Worm (Caenorhabditis elegans) whole organism, early embryonic: ENCODE results near the gene ceh-20.

ENCODE experiments used
- B0310.2 ChIP-seq: sonication (generic microtip); optimal IDR thresholded peaks from 2 replicates; lab custom pipeline; 2016; ENCODE audit warnings: mild to moderate bottlenecking, missing genetic modification characterization, missing compliant biosample characterization
- F13C5.2 ChIP-seq: sonication (generic microtip); optimal IDR thresholded peaks from 2 replicates; lab custom pipeline; 2017; ENCODE audit warnings: mild to moderate bottlenecking, missing genetic modification characterization, inconsistent platforms, missing compliant biosample characterization
- aly-1 ChIP-seq: sonication (generic microtip); optimal IDR thresholded peaks from 2 replicates; lab custom pipeline; 2016; ENCODE audit warnings: missing genetic modification characterization, missing compliant biosample characterization
- ama-1 ChIP-seq: fragments of 150-350 bp; optimal IDR thresholded peaks from 2 replicates; lab custom pipeline; 2014
- ceh-36 ChIP-seq: sonication (generic microtip); optimal IDR thresholded peaks from 2 replicates; lab custom pipeline; 2016; ENCODE audit warnings: missing genetic modification characterization, inconsistent platforms, missing compliant biosample characterization
- ets-7 ChIP-seq: sonication (generic microtip); optimal IDR thresholded peaks from 2 replicates; lab custom pipeline; 2016; ENCODE audit warnings: missing genotype, missing genetic modification characterization, missing compliant biosample characterization
- flt-1 ChIP-seq: fragments of 200-800 bp; sonication (Bioruptor generic); IDR thresholded peaks from 2 replicates; pipeline ENCODE4 v1.3.6; 2022; ENCODE audit warnings: missing genetic modification characterization, missing compliant biosample characterization
- hmbx-1 ChIP-seq: sonication (generic microtip); optimal IDR thresholded peaks from 2 replicates; lab custom pipeline; 2016; ENCODE audit warnings: mild to moderate bottlenecking, missing genetic modification characterization, missing compliant biosample characterization
- hnd-1 ChIP-seq: sonication (generic microtip); optimal IDR thresholded peaks from 2 replicates; lab custom pipeline; 2016; ENCODE audit warnings: missing genetic modification characterization, missing compliant biosample characterization
- scrt-1 ChIP-seq: fragments of 200-800 bp; sonication (Bioruptor generic); IDR thresholded peaks from 2 replicates; pipeline ENCODE4 v1.3.6; 2022; ENCODE audit warnings: missing genetic modification characterization, missing compliant biosample characterization
- sea-1 ChIP-seq: fragments of 200-800 bp; sonication (Bioruptor generic); conservative IDR thresholded peaks from 2 replicates; pipeline ENCODE4 v1.3.6; 2022; ENCODE audit warnings: missing genetic modification characterization, missing compliant biosample characterization
- tbx-37 ChIP-seq: fragments of 200-800 bp; sonication (Bioruptor generic); conservative IDR thresholded peaks from 2 replicates; pipeline ENCODE4 v1.3.6; 2022; ENCODE audit warnings: missing genetic modification reagents, missing genetic modification characterization, missing compliant biosample characterization
- tra-4 ChIP-seq: sonication (generic microtip); optimal IDR thresholded peaks from 2 replicates; lab custom pipeline; 2017; ENCODE audit warnings: missing genetic modification characterization, missing compliant biosample characterization

ce11 chrIII:6971662-6972284 is 7.9 kb upstream of the ceh-20 start, which contains the start of the genes eef-1A.1 and rfc-4:
- TF ChIP-seq ama-1, result no peak
- TF ChIP-seq flt-1 (GFP tag; lab: Robert Waterston, UW), result peak; percentile 84
- TF ChIP-seq tbx-37 (GFP tag; lab: Robert Waterston, UW), result peak; percentile 59
- no peak for TF ChIP-seq sea-1 (GFP tag; lab: Robert Waterston, UW)
- TF ChIP-seq scrt-1, result no peak
- TF ChIP-seq aly-1, result no peak
- TF ChIP-seq hnd-1 (tag; lab: Kevin White, UChicago), result peak; percentile 50
- TF ChIP-seq F13C5.2 (tag; lab: Kevin White, UChicago), result peak; percentile 89
- no peak for TF ChIP-seq ets-7 (tag; lab: Kevin White, UChicago)
- TF ChIP-seq hmbx-1 (tag; lab: Kevin White, UChicago), result peak; percentile 9
- no peak for TF ChIP-seq B0310.2 (tag; lab: Kevin White, UChicago)
- TF ChIP-seq ceh-36 (tag; lab: Kevin White, UChicago), result peak; percentile 7
- no peak for TF ChIP-seq tra-4
